Fruit fly (Drosophila melanogaster) S2 (cell line): Measurements from ENCODE around the gene CG14210.

Experiments used
- CG8478 ChIP-seq: fragments of >200 bp; optimal IDR thresholded peaks from 2 replicates; lab custom pipeline; 2018
- CTCF ChIP-seq, 2 experiments: fragments of >200 bp; optimal IDR thresholded peaks; 2 replicates each; lab custom pipeline; 2018

DNA sequence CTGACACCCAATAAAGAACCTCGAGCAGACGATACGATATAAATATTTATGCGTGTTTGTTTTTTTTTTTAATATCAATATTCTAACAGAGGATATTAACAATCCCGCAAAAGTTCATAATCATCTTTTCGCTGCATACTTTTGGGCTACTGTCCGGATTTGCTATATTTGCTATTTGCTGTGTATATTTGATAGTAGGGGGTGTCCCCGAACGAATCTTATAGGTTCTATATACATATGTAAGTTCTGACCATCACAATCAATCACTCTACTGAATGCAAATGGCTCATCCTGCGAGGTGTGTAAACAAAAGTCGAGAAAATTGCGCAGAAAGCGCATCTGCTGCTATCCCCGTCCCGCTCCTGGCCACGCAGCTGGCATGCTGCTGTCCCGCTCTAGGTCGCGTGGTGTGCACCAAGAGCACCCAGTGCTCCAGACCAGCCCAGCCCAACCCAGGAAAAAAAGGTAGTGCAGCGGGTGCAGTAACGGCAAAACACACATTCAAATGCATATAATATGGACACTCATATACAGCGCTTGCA lies 24.8 kb downstream of the CG14210 start:
- TF ChIP-seq CTCF (optimal IDR thresholded peaks at IDR 0.05; lab: Kevin White, UChicago) (no peak), CG8478 (no peak)
